Fruit fly (Drosophila melanogaster): Measurements from ENCODE around the gene CG32579.

- TF ChIP-seq CTCF (optimal IDR thresholded peaks at IDR 0.05): no peak
- TF ChIP-seq CG8478 (optimal IDR thresholded peaks at IDR 0.05): no peak
Measured at dm6 chrX:16318858-16319557, 4.1 kb upstream of the CG32579 start.

All from S2 (cell line).